Fruit fly (Drosophila melanogaster): ENCODE measurements around the gene CG5787.

The CG5787 gene

DNA sequence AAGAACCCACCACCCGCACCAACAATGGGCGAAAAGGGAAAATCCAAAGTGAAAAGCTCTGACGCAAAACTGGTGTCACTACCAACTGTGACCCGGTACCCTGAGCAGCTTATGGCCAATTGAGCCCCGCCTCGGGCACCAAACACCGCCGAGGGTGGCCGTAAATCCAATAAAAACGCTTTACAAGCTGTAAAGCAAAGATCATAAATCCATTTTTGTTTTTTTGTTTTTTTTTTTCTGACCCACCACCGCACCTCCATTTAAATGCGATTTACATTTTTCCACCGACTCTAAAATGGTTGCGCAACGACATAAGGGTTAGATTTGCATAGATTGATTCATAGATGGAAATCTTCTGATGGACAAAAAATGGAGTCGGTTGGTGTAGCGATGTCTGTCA is 38.4 kb downstream of the CG5787 start (continued):
- no peak for TF ChIP-seq lola (GFP tag; optimal IDR thresholded peaks at IDR 0.05)
- no peak for TF ChIP-seq CG6175 (GFP tag; IDR thresholded peaks at IDR 0.05)

- TF ChIP-seq cas (GFP tag; IDR thresholded peaks at IDR 0.05) (no peak), Med (GFP tag) (no peak), gsb-n (tag; optimal IDR thresholded peaks at IDR 0.05) (peak; percentile 79), GATAe (GFP tag; conservative IDR thresholded peaks at IDR 0.05) (no peak), Adf1 (GFP tag; IDR thresholded peaks at IDR 0.05) (no peak), Nf-YB (GFP tag; optimal IDR thresholded peaks at IDR 0.05) (peak; percentile 85), Nf-YC (tag; optimal IDR thresholded peaks at IDR 0.05) (peak; percentile 76), CG18619 (GFP tag; optimal IDR thresholded peaks at IDR 0.05) (no peak), CG2875 (GFP tag; optimal IDR thresholded peaks at IDR 0.05) (no peak), Kr (GFP tag; optimal IDR thresholded peaks at IDR 0.05) (peak; percentile 72), seq (GFP tag; IDR thresholded peaks at IDR 0.05) (peak; percentile 21; the same call in 1 of the 2 replicates)
These were observed 40.5 kb downstream of the CG5787 start for dm6 chr2L:12672296-12672695.

dm6 chr2L:12669614-12670013 is 43.1 kb downstream of the CG5787 start, which contains the start of gene Nepl7:
Gene Nepl7, minus strand, starts transcription at chr2L:12669714.
- TF ChIP-seq CG12391 (tag; optimal IDR thresholded peaks at IDR 0.05) (no peak), CG11247 (GFP tag; IDR thresholded peaks at IDR 0.05) (no peak), CG7987 (GFP tag; optimal IDR thresholded peaks at IDR 0.05) (no peak), CG10321 (GFP tag; IDR thresholded peaks at IDR 0.05) (no peak), kay (GFP tag; optimal IDR thresholded peaks at IDR 0.05) (no peak), CG32532 (GFP tag; IDR thresholded peaks at IDR 0.05) (no peak), gro (GFP tag; optimal IDR thresholded peaks at IDR 0.05) (no peak), CG1792 (GFP tag; optimal IDR thresholded peaks at IDR 0.05) (no peak), CG18011 (GFP tag; optimal IDR thresholded peaks at IDR 0.05) (no peak), Xrp1 (GFP tag; IDR thresholded peaks at IDR 0.05) (no peak), Lpt (GFP tag; optimal IDR thresholded peaks at IDR 0.05) (no peak), Atf3 (GFP tag; optimal IDR thresholded peaks at IDR 0.05) (no peak), CG6765 (GFP tag; optimal IDR thresholded peaks at IDR 0.05) (no peak), ken (GFP tag; IDR thresholded peaks at IDR 0.05) (no peak), lov (optimal IDR thresholded peaks at IDR 0.05) (no peak), lov (GFP tag; IDR thresholded peaks at IDR 0.05) (no peak), ERR (GFP tag; optimal IDR thresholded peaks at IDR 0.05) (no peak), da (GFP tag; optimal IDR thresholded peaks at IDR 0.05) (no peak), zfh1 (GFP tag; IDR thresholded peaks at IDR 0.05) (no peak)

DNA sequence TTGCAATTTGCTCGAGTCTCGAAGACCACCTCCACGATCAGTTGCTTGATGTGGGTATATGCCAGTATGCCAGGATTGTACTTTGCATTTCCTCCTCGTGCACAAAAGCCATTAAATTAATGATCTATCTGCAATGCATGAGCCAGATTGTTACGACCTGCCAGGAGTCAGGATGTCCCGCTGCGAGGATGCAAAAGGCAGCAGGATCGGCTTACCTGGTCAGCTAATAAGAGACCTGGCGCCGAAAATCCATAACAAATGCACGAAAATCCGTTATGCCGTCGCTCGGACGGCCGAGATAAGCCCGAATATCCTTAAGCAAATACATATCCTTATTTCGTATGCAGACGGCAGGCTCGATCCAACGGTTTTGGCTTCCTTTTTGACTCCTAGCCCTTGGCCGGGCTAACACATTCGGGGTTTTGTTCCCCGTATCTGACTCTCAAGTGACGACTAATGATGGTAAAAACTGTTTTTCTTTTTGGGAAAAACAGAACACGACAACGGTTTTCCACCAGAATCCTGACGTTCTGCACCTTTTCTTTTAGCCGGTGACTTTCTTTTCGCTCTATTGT is 46.7 kb downstream of the CG5787 start:
- TF ChIP-seq zen (tag; optimal IDR thresholded peaks at IDR 0.05) (peak; percentile 97), CG30403 (GFP tag; optimal IDR thresholded peaks at IDR 0.05) (no peak), B-H1 (GFP tag; IDR thresholded peaks at IDR 0.05) (no peak), tll (GFP tag; optimal IDR thresholded peaks at IDR 0.05) (peak in 1 of 2 experiments; percentile 98), CG15479 (GFP tag; optimal IDR thresholded peaks at IDR 0.05) (peak; percentile 80), D (optimal IDR thresholded peaks at IDR 0.05) (peak; percentile 82), D (GFP tag; optimal IDR thresholded peaks at IDR 0.05) (no peak)

Measured in whole organism, embryonic.